Fruit fly (Drosophila melanogaster): ENCODE results near the gene CG11899.
A peak's percentile ranks its signal among the peaks of the same experiment; 100 is the strongest.

- no peak for TF ChIP-seq CG8478 (optimal IDR thresholded peaks at IDR 0.05)
- peak in 1 of 2 experiments; percentile 90 for TF ChIP-seq EcR (GFP tag; optimal IDR thresholded peaks at IDR 0.05)
- no peak for TF ChIP-seq pan (optimal IDR thresholded peaks at IDR 0.05)
- TF ChIP-seq usp (GFP tag; optimal IDR thresholded peaks at IDR 0.05) = no peak
- TF ChIP-seq psq (optimal IDR thresholded peaks at IDR 0.05) = no peak
- TF ChIP-seq Dll (optimal IDR thresholded peaks at IDR 0.05) = peak; percentile 51
Measured at dm6 chr3R:29214262-29214661, 14.0 kb downstream of the CG11899 start.

All from whole organism.